Fruit fly (Drosophila melanogaster): ENCODE measurements around the gene RpS21.

RpS21 gene

DNA sequence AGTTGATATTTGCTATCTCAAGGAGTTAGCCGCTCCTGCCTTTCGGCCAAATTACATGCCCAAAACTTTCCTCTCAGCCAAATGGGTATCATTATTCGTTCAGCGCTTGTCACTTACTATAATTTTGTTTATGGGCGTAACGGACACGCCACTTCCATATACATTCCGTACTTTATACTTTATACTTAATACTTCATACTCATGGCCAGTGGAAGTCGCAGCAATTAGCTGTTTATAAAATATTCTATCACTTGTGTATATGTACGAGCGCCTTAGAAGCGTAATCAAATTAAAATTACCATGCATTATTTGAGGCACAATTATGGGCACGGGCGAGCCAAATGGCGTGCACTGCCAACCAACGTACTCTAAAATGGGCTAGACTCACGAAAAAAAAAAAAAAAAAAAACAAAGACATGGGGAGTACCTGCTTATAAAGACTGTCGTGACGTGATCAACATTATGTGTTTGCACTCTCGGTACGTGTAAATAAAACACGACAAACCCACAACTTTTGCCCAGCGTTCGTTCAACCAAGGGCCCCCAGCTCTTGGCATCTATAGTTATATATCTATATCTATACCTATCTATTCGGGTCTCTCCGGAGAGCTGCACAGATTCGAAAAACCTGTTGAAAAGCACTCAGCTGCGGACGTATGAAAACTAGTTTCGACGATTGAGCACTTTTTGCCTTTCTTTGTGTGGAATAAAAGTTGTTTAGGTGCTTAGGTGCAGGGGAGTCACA lies 5.4 kb downstream of the RpS21 start (continued):
- TF ChIP-seq Oli (tag; optimal IDR thresholded peaks at IDR 0.05), result no peak
- TF ChIP-seq Aef1 (GFP tag; IDR thresholded peaks at IDR 0.05), result no peak
- no peak for TF ChIP-seq CG11085 (GFP tag; IDR thresholded peaks at IDR 0.05)
- TF ChIP-seq bbx (GFP tag; IDR thresholded peaks at IDR 0.05; ENCODE audit: partially characterized antibody), result 0 out of 2 replicates have a peak, but pooled peaks have one; percentile 34
- TF ChIP-seq caup (GFP tag; optimal IDR thresholded peaks at IDR 0.05; ENCODE audit: severe bottlenecking), result peak; percentile 20
- no peak for TF ChIP-seq lilli (GFP tag; optimal IDR thresholded peaks at IDR 0.05)
- TF ChIP-seq CG7963 (GFP tag; IDR thresholded peaks at IDR 0.05; ENCODE audit: partially characterized antibody), result no peak
- TF ChIP-seq CG4328 (GFP tag; optimal IDR thresholded peaks at IDR 0.05), result peak; percentile 34
- TF ChIP-seq bigmax (GFP tag; optimal IDR thresholded peaks at IDR 0.05), result no peak
- TF ChIP-seq CG2712 (tag; optimal IDR thresholded peaks at IDR 0.05), result no peak
- TF ChIP-seq hbn (GFP tag; IDR thresholded peaks at IDR 0.05; ENCODE audit: partially characterized antibody), result no peak
- no peak for TF ChIP-seq dan (GFP tag; IDR thresholded peaks at IDR 0.05)
- TF ChIP-seq Dp (GFP tag; optimal IDR thresholded peaks at IDR 0.05), result no peak
- TF ChIP-seq sna (GFP tag; IDR thresholded peaks at IDR 0.05; ENCODE audit: partially characterized antibody), result no peak
- TF ChIP-seq Atf-2 (GFP tag; optimal IDR thresholded peaks at IDR 0.05), result no peak
- TF ChIP-seq row (GFP tag; IDR thresholded peaks at IDR 0.05), result no peak
- TF ChIP-seq az2 (GFP tag; optimal IDR thresholded peaks at IDR 0.05), result no peak
- no peak for TF ChIP-seq dm (GFP tag; optimal IDR thresholded peaks at IDR 0.05)
- no peak for TF ChIP-seq Oaz (GFP tag; IDR thresholded peaks at IDR 0.05)
- peak; percentile 19; the same call in 1 of the 2 replicates for TF ChIP-seq onecut (GFP tag; IDR thresholded peaks at IDR 0.05)
- TF ChIP-seq CG8765 (GFP tag; IDR thresholded peaks at IDR 0.05), result no peak
- TF ChIP-seq Sox102F (GFP tag; optimal IDR thresholded peaks at IDR 0.05), result no peak
- TF ChIP-seq Opbp (GFP tag; IDR thresholded peaks at IDR 0.05; ENCODE audit: partially characterized antibody), result no peak
- no peak for TF ChIP-seq Nf-YA (GFP tag; IDR thresholded peaks at IDR 0.05)
- no peak for TF ChIP-seq HHEX (GFP tag; optimal IDR thresholded peaks at IDR 0.05)
- TF ChIP-seq CG30020 (tag; optimal IDR thresholded peaks at IDR 0.05), result no peak
- peak; percentile 21; the same call in 1 of the 3 replicates for TF ChIP-seq CG34224 (GFP tag; IDR thresholded peaks at IDR 0.05; ENCODE audit: partially characterized antibody)
- no peak for TF ChIP-seq CG1233 (GFP tag; optimal IDR thresholded peaks at IDR 0.05)
- no peak for TF ChIP-seq sr (GFP tag; IDR thresholded peaks at IDR 0.05)
- no peak for TF ChIP-seq Sry-β (GFP tag; optimal IDR thresholded peaks at IDR 0.05)
- TF ChIP-seq CG10274 (GFP tag; optimal IDR thresholded peaks at IDR 0.05), result no peak
- no peak for TF ChIP-seq gsb (GFP tag; IDR thresholded peaks at IDR 0.05)
- no peak for TF ChIP-seq ac (GFP tag; optimal IDR thresholded peaks at IDR 0.05)
- peak; percentile 50 for TF ChIP-seq CG10431 (GFP tag; optimal IDR thresholded peaks at IDR 0.05)
- TF ChIP-seq lab (GFP tag; optimal IDR thresholded peaks at IDR 0.05), result peak; percentile 64
- no peak for TF ChIP-seq sim (GFP tag; IDR thresholded peaks at IDR 0.05)
- TF ChIP-seq CG11695 (GFP tag; IDR thresholded peaks at IDR 0.05), result 0 out of 3 replicates have a peak, but pooled peaks have one; percentile 12
- peak; percentile 25; the same call in 1 of the 2 replicates for TF ChIP-seq seq (GFP tag; IDR thresholded peaks at IDR 0.05)
- no peak for TF ChIP-seq Lim3 (GFP tag; IDR thresholded peaks at IDR 0.05)
- no peak for TF ChIP-seq Asciz (GFP tag; optimal IDR thresholded peaks at IDR 0.05)
- peak; percentile 32 to 36 for TF ChIP-seq Trl (optimal IDR thresholded peaks at IDR 0.05)
- no peak for TF ChIP-seq Trl (GFP tag; optimal IDR thresholded peaks at IDR 0.05)
- TF ChIP-seq gsb-n (tag; optimal IDR thresholded peaks at IDR 0.05), result no peak
- no peak for TF ChIP-seq hth (optimal IDR thresholded peaks at IDR 0.05)
- TF ChIP-seq CG8359 (GFP tag; optimal IDR thresholded peaks at IDR 0.05; ENCODE audit: borderline replicate concordance), result no peak
- no peak for TF ChIP-seq gt (GFP tag; IDR thresholded peaks at IDR 0.05)
- TF ChIP-seq CG8478 (optimal IDR thresholded peaks at IDR 0.05), result no peak
- no peak for TF ChIP-seq Hr51 (GFP tag; optimal IDR thresholded peaks at IDR 0.05)
- TF ChIP-seq CG12071 (GFP tag; optimal IDR thresholded peaks at IDR 0.05), result peak; percentile 50
- no peak for TF ChIP-seq insv (GFP tag; optimal IDR thresholded peaks at IDR 0.05)

Data from whole organism, embryonic.